Fruit fly (Drosophila melanogaster): ENCODE results near the gene GstT3.

GstT3 gene

DNA sequence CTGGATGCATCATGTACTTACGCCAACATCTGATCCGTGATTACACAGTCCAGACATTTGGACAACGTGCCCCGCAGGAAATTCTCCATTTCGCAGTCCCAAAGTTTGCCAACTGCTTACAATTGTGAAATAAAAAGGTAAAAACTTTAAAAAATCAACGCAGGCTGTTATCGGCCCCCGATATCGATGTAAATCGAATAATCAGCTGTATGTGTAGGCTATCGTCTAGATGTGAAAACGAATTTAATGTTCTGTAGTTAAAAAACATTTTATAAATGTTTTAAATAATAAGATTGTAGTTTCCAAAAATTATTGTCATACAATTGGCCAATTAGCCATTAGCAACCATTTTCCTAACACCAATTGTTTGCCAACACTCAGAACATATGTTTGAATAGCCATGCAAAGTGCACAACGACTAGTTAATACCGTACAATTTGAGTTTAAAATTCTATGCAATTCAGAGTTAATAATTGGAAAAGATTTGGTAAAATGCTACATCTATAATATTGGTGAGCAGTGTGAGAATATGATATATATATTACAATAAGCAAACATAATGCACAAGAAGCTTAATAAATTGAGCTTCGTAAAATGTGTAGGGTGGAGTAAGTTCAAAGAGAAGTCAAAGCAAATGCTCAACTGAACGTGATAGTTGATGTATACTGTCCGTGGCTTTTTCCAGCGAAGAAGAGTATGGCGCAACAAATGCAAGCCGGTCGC is 37.6 kb upstream of the GstT3 start, which contains the start of the genes CG11710 and mal (continued):
- peak in 1 of 2 experiments; percentile 87 for TF ChIP-seq ss (GFP tag; optimal IDR thresholded peaks at IDR 0.05)
- peak; percentile 81 for TF ChIP-seq CG10631 (GFP tag; optimal IDR thresholded peaks at IDR 0.05)
- no peak for TF ChIP-seq CG6808 (GFP tag; optimal IDR thresholded peaks at IDR 0.05)
- no peak for TF ChIP-seq fkh (GFP tag; optimal IDR thresholded peaks at IDR 0.05)
- TF ChIP-seq CG6792 (GFP tag; optimal IDR thresholded peaks at IDR 0.05), result peak; percentile 74
- peak; percentile 83 for TF ChIP-seq Hr39 (GFP tag; optimal IDR thresholded peaks at IDR 0.05)
- no peak for TF ChIP-seq svp (GFP tag)
- peak; percentile 87 for TF ChIP-seq lz (GFP tag; optimal IDR thresholded peaks at IDR 0.05)
- TF ChIP-seq eg (GFP tag; IDR thresholded peaks at IDR 0.05), result peak; percentile 78; the same call in 2 of the 3 replicates
- peak; percentile 74 for TF ChIP-seq Sox15 (GFP tag; optimal IDR thresholded peaks at IDR 0.05)
- peak; percentile 56; the same call in 1 of the 2 replicates for TF ChIP-seq CG11294 (GFP tag; IDR thresholded peaks at IDR 0.05)
- TF ChIP-seq CG6163 (GFP tag; IDR thresholded peaks at IDR 0.05), result peak; percentile 61; the same call in 1 of the 3 replicates
- no peak for TF ChIP-seq fd59A (GFP tag; optimal IDR thresholded peaks at IDR 0.05)

DNA sequence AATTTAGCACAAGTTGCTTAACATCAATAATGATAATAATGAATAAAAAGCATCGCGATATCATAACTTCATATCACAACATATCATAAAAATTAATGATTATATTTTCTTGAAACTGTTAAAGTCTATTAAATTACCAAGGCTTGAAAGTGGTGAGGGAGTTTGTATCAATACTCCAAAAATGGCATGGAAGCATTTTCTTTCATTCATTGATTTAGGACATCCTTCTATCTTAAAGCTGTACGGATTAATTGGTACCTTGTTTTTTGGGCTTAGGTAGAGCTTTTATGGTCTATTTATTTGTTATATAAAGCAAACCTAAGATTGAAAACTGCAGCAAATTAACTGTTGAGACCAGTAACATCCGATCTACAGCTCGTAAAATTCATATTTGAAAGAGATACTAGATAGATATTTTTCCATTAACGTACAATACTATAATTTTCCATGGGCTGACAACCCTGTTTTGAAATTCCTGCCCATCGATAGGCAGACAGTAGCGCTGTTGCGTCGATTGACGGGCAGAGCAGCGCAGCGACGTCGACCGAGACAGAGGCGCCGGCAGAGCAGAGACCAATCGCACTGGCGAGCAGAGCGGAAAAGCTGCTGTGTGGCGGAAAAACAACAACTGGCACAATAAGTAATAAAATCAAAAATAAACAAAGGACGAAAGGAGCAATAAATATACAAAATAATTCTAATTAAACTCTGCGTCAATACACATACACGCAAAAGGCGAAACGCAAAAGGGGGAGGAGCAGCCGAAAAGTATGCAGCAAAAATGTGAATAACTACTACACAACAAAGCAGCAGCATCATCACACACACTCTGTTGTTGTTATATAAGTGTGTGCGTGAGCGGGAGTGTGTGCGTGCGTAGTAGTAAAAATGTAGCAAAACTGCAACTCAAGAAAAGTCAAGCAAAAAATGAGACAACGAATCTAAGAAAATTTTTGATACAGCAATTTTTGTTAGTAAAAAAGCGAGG is 33.6 kb upstream of the GstT3 start, which contains the start of gene CG1695:
TSS of gene CG1695 (plus strand) at position 606 of the 988 bp plus-strand sequence.
- TF ChIP-seq CG6163 (GFP tag; IDR thresholded peaks at IDR 0.05), result no peak
- no peak for TF ChIP-seq CG3919 (GFP tag; optimal IDR thresholded peaks at IDR 0.05)
- TF ChIP-seq CG31627 (GFP tag; optimal IDR thresholded peaks at IDR 0.05), result peak; percentile 21
- no peak for TF ChIP-seq fd59A (GFP tag; optimal IDR thresholded peaks at IDR 0.05)
- no peak for TF ChIP-seq CG3032 (tag; optimal IDR thresholded peaks at IDR 0.05)
- TF ChIP-seq net (GFP tag; optimal IDR thresholded peaks at IDR 0.05), result no peak
- TF ChIP-seq dsx (GFP tag; optimal IDR thresholded peaks at IDR 0.05; ENCODE audit: poor library complexity, severe bottlenecking), result no peak
- no peak for TF ChIP-seq CG6854 (GFP tag; optimal IDR thresholded peaks at IDR 0.05)
- no peak for TF ChIP-seq CG6276 (GFP tag; optimal IDR thresholded peaks at IDR 0.05)
- TF ChIP-seq CG4318 (GFP tag; optimal IDR thresholded peaks at IDR 0.05), result no peak
- peak; percentile 37 for TF ChIP-seq cyc (GFP tag; optimal IDR thresholded peaks at IDR 0.05)
- TF ChIP-seq CG32006 (GFP tag; optimal IDR thresholded peaks at IDR 0.05), result peak; percentile 43
- no peak for TF ChIP-seq acj6 (GFP tag; optimal IDR thresholded peaks at IDR 0.05)
- no peak for TF ChIP-seq CG7368 (GFP tag; optimal IDR thresholded peaks at IDR 0.05)
- no peak for TF ChIP-seq Ets96B (tag; optimal IDR thresholded peaks at IDR 0.05)
- TF ChIP-seq esn (GFP tag; optimal IDR thresholded peaks at IDR 0.05), result peak; percentile 18
- TF ChIP-seq Smox (GFP tag; optimal IDR thresholded peaks at IDR 0.05), result no peak
- no peak for TF ChIP-seq fkh (GFP tag; optimal IDR thresholded peaks at IDR 0.05)
- no peak for TF ChIP-seq CG9139 (GFP tag; optimal IDR thresholded peaks at IDR 0.05)
- TF ChIP-seq topi (GFP tag; optimal IDR thresholded peaks at IDR 0.05), result peak; percentile 16
- no peak for TF ChIP-seq CG11762 (GFP tag; optimal IDR thresholded peaks at IDR 0.05; ENCODE audit: insufficient read depth)
- no peak for TF ChIP-seq CG8632 (GFP tag; optimal IDR thresholded peaks at IDR 0.05)
- no peak for TF ChIP-seq Lpt (GFP tag; optimal IDR thresholded peaks at IDR 0.05)
- TF ChIP-seq Sox14 (GFP tag; optimal IDR thresholded peaks at IDR 0.05), result no peak
- no peak for TF ChIP-seq Sox102F (GFP tag; optimal IDR thresholded peaks at IDR 0.05)
- peak; percentile 23 for TF ChIP-seq Met (GFP tag; optimal IDR thresholded peaks at IDR 0.05)
- no peak for TF ChIP-seq CG8319 (GFP tag; optimal IDR thresholded peaks at IDR 0.05)
- no peak for TF ChIP-seq ss (GFP tag; optimal IDR thresholded peaks at IDR 0.05)
- no peak for TF ChIP-seq Sox15 (GFP tag; optimal IDR thresholded peaks at IDR 0.05)
- no peak for TF ChIP-seq fd85E (GFP tag; optimal IDR thresholded peaks at IDR 0.05)
- no peak for TF ChIP-seq salr (GFP tag; optimal IDR thresholded peaks at IDR 0.05)
- no peak for TF ChIP-seq CG16779 (tag; optimal IDR thresholded peaks at IDR 0.05)
- TF ChIP-seq CG6808 (GFP tag; optimal IDR thresholded peaks at IDR 0.05), result no peak
- no peak for TF ChIP-seq CG11294 (GFP tag; IDR thresholded peaks at IDR 0.05)
- TF ChIP-seq svp (GFP tag), result peak; percentile 69
- TF ChIP-seq CG1621 (tag; optimal IDR thresholded peaks at IDR 0.05), result no peak
- TF ChIP-seq Hr39 (GFP tag; optimal IDR thresholded peaks at IDR 0.05), result peak; percentile 20
- TF ChIP-seq pdm3 (GFP tag; optimal IDR thresholded peaks at IDR 0.05), result peak; percentile 21
- no peak for TF ChIP-seq Eip93F (GFP tag; optimal IDR thresholded peaks at IDR 0.05)
- TF ChIP-seq Gug (GFP tag; IDR thresholded peaks at IDR 0.05), result no peak
- TF ChIP-seq CG10669 (GFP tag; optimal IDR thresholded peaks at IDR 0.05), result no peak
